Fruit fly (Drosophila melanogaster): ENCODE data around the gene Cp38.

Gene Cp38

DNA sequence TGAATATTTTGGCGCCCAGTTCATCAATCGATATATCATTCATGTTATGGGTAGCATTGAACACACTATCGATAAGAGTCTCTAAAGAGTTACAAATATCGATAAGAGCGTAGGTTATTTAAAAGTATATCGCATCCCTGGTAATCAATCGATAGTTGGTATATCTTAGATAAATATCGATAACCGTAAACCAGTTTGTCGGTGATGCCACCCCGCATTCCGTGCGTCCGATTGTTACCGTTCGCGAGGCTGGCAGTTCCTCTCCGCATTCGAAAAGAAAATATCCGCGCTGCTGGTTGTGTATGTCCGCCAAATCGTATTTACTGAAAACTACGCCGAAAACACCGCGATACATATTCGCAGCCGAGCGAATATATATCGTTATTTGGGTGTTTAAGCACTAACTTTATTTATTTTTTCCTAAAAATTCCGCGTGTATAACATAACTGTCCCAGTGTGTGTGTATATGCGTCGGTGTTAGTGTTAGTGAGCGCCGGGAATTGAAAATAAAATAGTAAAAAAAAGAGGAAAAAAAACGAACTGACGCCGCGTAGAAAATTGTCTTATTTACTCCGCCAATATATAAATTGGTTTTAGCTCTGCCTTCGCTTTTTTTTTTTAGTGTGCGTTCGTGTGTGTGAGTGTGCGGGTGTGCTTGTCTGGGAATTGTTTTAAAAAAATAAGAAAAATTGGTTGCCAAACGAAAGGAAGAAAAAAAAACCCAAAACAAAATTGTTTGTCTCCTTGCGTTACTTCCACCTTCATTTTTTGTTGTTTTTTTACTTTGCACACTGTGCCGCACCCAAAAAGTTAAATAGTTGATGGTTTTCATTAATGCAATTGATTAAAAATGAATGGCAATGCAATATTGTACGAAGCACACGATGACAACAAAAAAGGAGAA is 35.7 kb downstream of the Cp38 start, which contains the start of gene Nrg (continued):
- TF ChIP-seq CG10979 (tag; optimal IDR thresholded peaks at IDR 0.05) (peak; percentile 1), ab (GFP tag; optimal IDR thresholded peaks at IDR 0.05) (no peak), Opbp (GFP tag; IDR thresholded peaks at IDR 0.05; ENCODE audit: partially characterized antibody) (peak; percentile 98), seq (GFP tag; IDR thresholded peaks at IDR 0.05) (0 out of 2 replicates have a peak, but pooled peaks have one; percentile 22), otp (GFP tag; IDR thresholded peaks at IDR 0.05) (0 out of 3 replicates have a peak, but pooled peaks have one; percentile 52), CG3163 (GFP tag; optimal IDR thresholded peaks at IDR 0.05) (peak; percentile 13), z (GFP tag; IDR thresholded peaks at IDR 0.05) (peak; percentile 49; the same call in 1 of the 3 replicates), CG10462 (GFP tag; optimal IDR thresholded peaks at IDR 0.05) (peak; percentile 64), scrt (GFP tag; optimal IDR thresholded peaks at IDR 0.05) (peak; percentile 16), CG13296 (GFP tag; optimal IDR thresholded peaks at IDR 0.05) (peak; percentile 43), zfh1 (GFP tag; IDR thresholded peaks at IDR 0.05) (no peak), Lhr (GFP tag; optimal IDR thresholded peaks at IDR 0.05) (peak; percentile 57), CoRest (tag; optimal IDR thresholded peaks at IDR 0.05) (peak; percentile 34), caup (GFP tag; optimal IDR thresholded peaks at IDR 0.05; ENCODE audit: severe bottlenecking) (peak; percentile 69), Nf-YA (GFP tag; IDR thresholded peaks at IDR 0.05) (no peak), Hr3 (GFP tag; optimal IDR thresholded peaks at IDR 0.05) (no peak), sqz (GFP tag; optimal IDR thresholded peaks at IDR 0.05) (peak; percentile 75), CG10209 (GFP tag; optimal IDR thresholded peaks at IDR 0.05) (no peak), Ptx1 (GFP tag; IDR thresholded peaks at IDR 0.05) (no peak), lab (GFP tag; optimal IDR thresholded peaks at IDR 0.05) (peak; percentile 67), CG31441 (GFP tag; IDR thresholded peaks at IDR 0.05) (0 out of 2 replicates have a peak, but pooled peaks have one; percentile 41), ftz-f1 (GFP tag; optimal IDR thresholded peaks at IDR 0.05) (peak; percentile 15), CG1233 (GFP tag; optimal IDR thresholded peaks at IDR 0.05) (peak; percentile 21), CG17829 (tag; optimal IDR thresholded peaks at IDR 0.05) (peak; percentile 56), vvl (GFP tag; IDR thresholded peaks at IDR 0.05) (peak; percentile 68; the same call in 1 of the 2 replicates), CG5180 (GFP tag; optimal IDR thresholded peaks at IDR 0.05) (no peak), CG18619 (GFP tag; optimal IDR thresholded peaks at IDR 0.05) (peak; percentile 9), NK7.1 (GFP tag; optimal IDR thresholded peaks at IDR 0.05) (no peak), bbx (GFP tag; IDR thresholded peaks at IDR 0.05; ENCODE audit: partially characterized antibody) (peak; percentile 100), Sin3A (optimal IDR thresholded peaks at IDR 0.05) (peak; percentile 10), exex (tag; optimal IDR thresholded peaks at IDR 0.05) (peak; percentile 27), CG14667 (GFP tag; IDR thresholded peaks at IDR 0.05) (no peak), tgo (GFP tag; IDR thresholded peaks at IDR 0.05) (no peak), CkIIα-i1 (GFP tag; IDR thresholded peaks at IDR 0.05) (no peak), CG9797 (GFP tag; optimal IDR thresholded peaks at IDR 0.05) (peak; percentile 51), Scr (GFP tag; IDR thresholded peaks at IDR 0.05; ENCODE audit: partially characterized antibody) (peak; percentile 98), CG17568 (GFP tag; optimal IDR thresholded peaks at IDR 0.05) (peak; percentile 18), pros (GFP tag; optimal IDR thresholded peaks at IDR 0.05) (no peak), da (GFP tag; optimal IDR thresholded peaks at IDR 0.05) (no peak), chinmo (GFP tag; IDR thresholded peaks at IDR 0.05; ENCODE audit: partially characterized antibody) (peak; percentile 99), CG12942 (GFP tag; optimal IDR thresholded peaks at IDR 0.05) (peak; percentile 1), CG34422 (GFP tag; IDR thresholded peaks at IDR 0.05) (peak; percentile 73; the same call in 2 of the 3 replicates), Atf-2 (GFP tag; optimal IDR thresholded peaks at IDR 0.05) (no peak), Doc3 (GFP tag; IDR thresholded peaks at IDR 0.05; ENCODE audit: partially characterized antibody) (peak; percentile 99), CG16813 (GFP tag; IDR thresholded peaks at IDR 0.05; ENCODE audit: partially characterized antibody) (peak; percentile 99), CG4328 (GFP tag; optimal IDR thresholded peaks at IDR 0.05) (peak; percentile 42), jing (GFP tag; optimal IDR thresholded peaks at IDR 0.05) (no peak), dmrt99B (tag; optimal IDR thresholded peaks at IDR 0.05) (peak; percentile 13)
